Worm (Caenorhabditis elegans) whole organism, L1 larva: ENCODE data around the gene F38A6.4.

Experiments used
- C04F5.9 ChIP-seq: sonication (generic microtip); optimal IDR thresholded peaks from 2 replicates; lab custom pipeline; 2016; ENCODE audit warnings: missing genetic modification characterization, missing compliant biosample characterization
- C34B4.2 ChIP-seq: sonication (generic microtip); optimal IDR thresholded peaks from 2 replicates; lab custom pipeline; 2017; ENCODE audit warnings: mild to moderate bottlenecking, missing genetic modification characterization, missing compliant biosample characterization
- aha-1 ChIP-seq: fragments of 150-350 bp; optimal IDR thresholded peaks from 2 replicates; lab custom pipeline; 2014; ENCODE audit warnings: missing biosample characterization, missing genetic modification characterization
- blmp-1 ChIP-seq: fragments of 150-350 bp; optimal IDR thresholded peaks from 2 replicates; lab custom pipeline; 2014; ENCODE audit warnings: missing biosample characterization, missing genetic modification characterization
- ceh-88 ChIP-seq: fragments of 200-800 bp; sonication (Bioruptor generic); IDR thresholded peaks from 2 replicates; pipeline ENCODE4 v1.3.6; 2022; ENCODE audit warnings: missing genetic modification characterization, missing compliant biosample characterization
- fos-1 ChIP-seq: fragments of 150-350 bp; optimal IDR thresholded peaks from 2 replicates; lab custom pipeline; 2014; ENCODE audit warnings: missing biosample characterization, missing genetic modification characterization
- mep-1 ChIP-seq: fragments of 150-350 bp; optimal IDR thresholded peaks from 2 replicates; lab custom pipeline; 2014; ENCODE audit warnings: missing biosample characterization, missing genetic modification characterization
- nhr-12 ChIP-seq: sonication (generic microtip); optimal IDR thresholded peaks from 2 replicates; lab custom pipeline; 2017; ENCODE audit warnings: missing biosample characterization, missing genetic modification characterization
- nhr-76 ChIP-seq: sonication (generic microtip); optimal IDR thresholded peaks from 2 replicates; lab custom pipeline; 2017; ENCODE audit warnings: missing biosample characterization, missing genetic modification characterization
- unc-30 ChIP-seq: sonication (generic microtip); optimal IDR thresholded peaks from 2 replicates; lab custom pipeline; 2017; ENCODE audit warnings: missing biosample characterization, missing genetic modification characterization
- zag-1 ChIP-seq: fragments of 150-350 bp; optimal IDR thresholded peaks from 2 replicates; lab custom pipeline; 2014; ENCODE audit warnings: missing biosample characterization, missing genetic modification characterization
- ztf-4 ChIP-seq: fragments of 150-350 bp; optimal IDR thresholded peaks from 2 replicates; lab custom pipeline; 2014; ENCODE audit warnings: missing biosample characterization, missing genetic modification characterization

ce11 chrV:20755494-20755893, 19.7 kb downstream of the F38A6.4 start:
- TF ChIP-seq ztf-4 (tag; lab: Kevin White, UChicago) (no peak), mep-1 (no peak), ceh-88 (GFP tag; lab: Robert Waterston, UW) (no peak), unc-30 (tag; lab: Kevin White, UChicago) (no peak), C34B4.2 (tag; lab: Kevin White, UChicago) (no peak), fos-1 (tag; lab: Kevin White, UChicago) (no peak), aha-1 (tag; lab: Kevin White, UChicago) (no peak), zag-1 (tag; lab: Kevin White, UChicago) (no peak), C04F5.9 (tag; lab: Kevin White, UChicago) (no peak), nhr-12 (tag; lab: Kevin White, UChicago) (no peak), blmp-1 (tag; lab: Kevin White, UChicago) (no peak), nhr-76 (tag; lab: Kevin White, UChicago) (no peak)
